Fruit fly (Drosophila melanogaster) whole organism, embryonic: ENCODE data around the gene Ugt35E2.

Source experiments
- ATbp ChIP-seq: fragments of 200-800 bp; sonication (Bioruptor generic); optimal IDR thresholded peaks from 2 replicates; lab custom pipeline; 2017; ENCODE audit warnings: missing biosample characterization, mild to moderate bottlenecking, missing genetic modification characterization, missing genetic modification reagents
- CG10147 ChIP-seq: fragments of 200-800 bp; sonication (Bioruptor generic); optimal IDR thresholded peaks from 2 replicates; lab custom pipeline; 2019; ENCODE audit warnings: missing biosample characterization, mild to moderate bottlenecking, missing genetic modification characterization, moderate library complexity
- CG10321 ChIP-seq: fragments of 200-800 bp; sonication (Bioruptor generic); IDR thresholded peaks from 2 replicates; pipeline ENCODE4 v1.3.6; 2022; ENCODE audit warnings: missing biosample characterization, missing genetic modification characterization
- CG10565 ChIP-seq: fragments of 200-800 bp; sonication (Bioruptor generic); optimal IDR thresholded peaks from 3 replicates; lab custom pipeline; 2016; ENCODE audit warnings: missing biosample characterization, mild to moderate bottlenecking, missing genetic modification characterization
- CG1233 ChIP-seq: fragments of 200-800 bp; sonication (Bioruptor generic); optimal IDR thresholded peaks from 4 replicates; lab custom pipeline; 2018; ENCODE audit warnings: missing biosample characterization, mild to moderate bottlenecking, missing genetic modification characterization
- CG12391 ChIP-seq: fragments of 200-800 bp; sonication (Bioruptor generic); optimal IDR thresholded peaks from 3 replicates; lab custom pipeline; 2018; ENCODE audit warnings: missing biosample characterization, mild to moderate bottlenecking, missing genetic modification characterization, moderate library complexity
- CG12744 ChIP-seq: fragments of 200-800 bp; sonication (Bioruptor generic); optimal IDR thresholded peaks from 2 replicates; lab custom pipeline; 2016; ENCODE audit warnings: missing biosample characterization, missing genetic modification characterization
- CG30020 ChIP-seq: fragments of 200-800 bp; optimal IDR thresholded peaks from 2 replicates; lab custom pipeline; 2019; ENCODE audit warnings: missing biosample characterization, mild to moderate bottlenecking, missing genetic modification characterization, moderate library complexity
- CG30431 ChIP-seq: fragments of 200-800 bp; sonication (Bioruptor generic); optimal IDR thresholded peaks from 2 replicates; lab custom pipeline; 2017; ENCODE audit warnings: missing biosample characterization, missing genetic modification characterization
- CG32767 ChIP-seq: fragments of 200-800 bp; sonication (Bioruptor generic); IDR thresholded peaks from 2 replicates; pipeline ENCODE4 v1.3.6; 2022; ENCODE audit warnings: missing biosample characterization, missing genetic modification characterization
- CG4854 ChIP-seq: fragments of 200-800 bp; sonication (Bioruptor generic); optimal IDR thresholded peaks from 2 replicates; lab custom pipeline; 2016; ENCODE audit warnings: missing biosample characterization, missing genetic modification characterization, inconsistent platforms
- CG6654 ChIP-seq: fragments of 200-800 bp; sonication (Bioruptor generic); optimal IDR thresholded peaks from 2 replicates; lab custom pipeline; 2017; ENCODE audit warnings: missing biosample characterization, mild to moderate bottlenecking, missing genetic modification characterization
- CG6683 ChIP-seq: fragments of 200-800 bp; sonication (Bioruptor generic); optimal IDR thresholded peaks from 2 replicates; lab custom pipeline; 2017; ENCODE audit warnings: missing biosample characterization, mild to moderate bottlenecking, missing genetic modification characterization, missing genetic modification reagents
- CG6791 ChIP-seq: fragments of 200-800 bp; sonication (Bioruptor generic); IDR thresholded peaks from 3 replicates; pipeline ENCODE4 v1.3.6; 2022; ENCODE audit warnings: missing biosample characterization, missing genetic modification characterization; ENCODE audit not compliant: partially characterized antibody
- CG6813 ChIP-seq: fragments of 200-800 bp; sonication (Bioruptor generic); optimal IDR thresholded peaks from 2 replicates; lab custom pipeline; 2017; ENCODE audit warnings: missing biosample characterization, missing genetic modification characterization, mild to moderate bottlenecking, moderate library complexity, missing genetic modification reagents
- CG8924 ChIP-seq: fragments of 200-800 bp; optimal IDR thresholded peaks from 3 replicates; lab custom pipeline; 2019; ENCODE audit warnings: missing biosample characterization, mild to moderate bottlenecking, missing genetic modification characterization, moderate library complexity
- CG9932 ChIP-seq: fragments of 200-800 bp; sonication (Bioruptor generic); IDR thresholded peaks from 2 replicates; pipeline ENCODE4 v1.3.6; 2022; ENCODE audit warnings: missing biosample characterization, missing genetic modification characterization
- CHES-1-like ChIP-seq: fragments of 200-800 bp; sonication (Bioruptor generic); optimal IDR thresholded peaks from 2 replicates; lab custom pipeline; 2016; ENCODE audit warnings: missing biosample characterization, missing genetic modification characterization
- CrebB ChIP-seq: fragments of 200-800 bp; sonication (Bioruptor generic); optimal IDR thresholded peaks from 3 replicates; lab custom pipeline; 2018; ENCODE audit warnings: missing biosample characterization, mild to moderate bottlenecking, missing genetic modification characterization
- Hsf ChIP-seq: fragments of 200-800 bp; sonication (Bioruptor generic); optimal IDR thresholded peaks from 3 replicates; lab custom pipeline; 2016; ENCODE audit warnings: missing biosample characterization, missing genetic modification characterization
- MESR4 ChIP-seq: fragments of 200-800 bp; sonication (Bioruptor generic); optimal IDR thresholded peaks from 2 replicates; lab custom pipeline; 2018; ENCODE audit warnings: missing biosample characterization, mild to moderate bottlenecking, missing genetic modification characterization, moderate library complexity
- Nf-YA ChIP-seq: fragments of 200-800 bp; sonication (Bioruptor generic); IDR thresholded peaks from 2 replicates; pipeline ENCODE4 v1.3.6; 2022; ENCODE audit warnings: missing biosample characterization, missing genetic modification characterization
- Scr ChIP-seq: fragments of 200-800 bp; sonication (Bioruptor generic); IDR thresholded peaks from 2 replicates; pipeline ENCODE4 v1.3.6; 2022; ENCODE audit warnings: missing biosample characterization, missing genetic modification characterization; ENCODE audit not compliant: partially characterized antibody
- Stat92E ChIP-seq, 3 experiments: fragments of >200 bp in 2 of 3; fragments of 200-800 bp in 1 of 3; sonication (Bioruptor generic) in 1 of 3; optimal IDR thresholded peaks; 2 replicates each; lab custom pipeline; 2017 to 2019; ENCODE audit warnings: missing biosample characterization in 3 of 3, missing genetic modification characterization in 3 of 3, mild to moderate bottlenecking in 1 of 3, moderate library complexity in 1 of 3
- Tbp ChIP-seq: fragments of >200 bp; optimal IDR thresholded peaks from 2 replicates; lab custom pipeline; 2018; ENCODE audit warnings: missing biosample characterization, missing genetic modification characterization
- ara ChIP-seq: fragments of 200-800 bp; sonication (Bioruptor generic); IDR thresholded peaks from 2 replicates; pipeline ENCODE4 v1.3.6; 2022; ENCODE audit warnings: missing biosample characterization, missing genetic modification characterization
- ato ChIP-seq: fragments of 200-800 bp; sonication (Bioruptor generic); IDR thresholded peaks from 2 replicates; pipeline ENCODE4 v1.3.6; 2022; ENCODE audit warnings: missing biosample characterization, missing genetic modification characterization; ENCODE audit not compliant: partially characterized antibody
- br ChIP-seq: fragments of >200 bp; optimal IDR thresholded peaks from 2 replicates; lab custom pipeline; 2017
- btn ChIP-seq: fragments of 200-800 bp; sonication (Bioruptor generic); optimal IDR thresholded peaks from 2 replicates; lab custom pipeline; 2016; ENCODE audit warnings: missing biosample characterization, missing genetic modification characterization
- chinmo ChIP-seq: fragments of 200-800 bp; sonication (Bioruptor generic); IDR thresholded peaks from 4 replicates; pipeline ENCODE4 v1.3.6; 2022; ENCODE audit warnings: missing biosample characterization, missing genetic modification characterization; ENCODE audit not compliant: partially characterized antibody
- emc ChIP-seq: fragments of 200-800 bp; sonication (Bioruptor generic); optimal IDR thresholded peaks from 2 replicates; lab custom pipeline; 2016; ENCODE audit warnings: missing biosample characterization, missing genetic modification characterization
- esg ChIP-seq: fragments of 200-800 bp; sonication (Bioruptor generic); conservative IDR thresholded peaks from 2 replicates; pipeline ENCODE4 v1.3.6; 2022; ENCODE audit warnings: missing biosample characterization, missing genetic modification characterization
- gcm2 ChIP-seq: fragments of 200-800 bp; sonication (Bioruptor generic); optimal IDR thresholded peaks from 2 replicates; lab custom pipeline; 2016; ENCODE audit warnings: missing biosample characterization, missing genetic modification characterization
- gsb ChIP-seq: fragments of 200-800 bp; sonication (Bioruptor generic); IDR thresholded peaks from 2 replicates; pipeline ENCODE4 v1.3.6; 2022; ENCODE audit warnings: missing biosample characterization, missing genetic modification characterization
- gsb-n ChIP-seq: fragments of 200-800 bp; sonication (Bioruptor generic); optimal IDR thresholded peaks from 3 replicates; lab custom pipeline; 2018; ENCODE audit warnings: missing biosample characterization, mild to moderate bottlenecking, missing genetic modification characterization
- h ChIP-seq: fragments of >200 bp; optimal IDR thresholded peaks from 2 replicates; lab custom pipeline; 2017
- hth ChIP-seq: fragments of >200 bp; optimal IDR thresholded peaks from 2 replicates; lab custom pipeline; 2017; ENCODE audit warnings: inconsistent platforms
- jigr1 ChIP-seq: fragments of 200-800 bp; sonication (Bioruptor generic); IDR thresholded peaks from 3 replicates; pipeline ENCODE4 v1.3.6; 2022; ENCODE audit warnings: missing biosample characterization, missing genetic modification characterization
- ken ChIP-seq: fragments of 200-800 bp; sonication (Bioruptor generic); IDR thresholded peaks from 3 replicates; pipeline ENCODE4 v1.3.6; 2022; ENCODE audit warnings: missing biosample characterization, missing genetic modification characterization
- lab ChIP-seq: fragments of 200-800 bp; sonication (Bioruptor generic); optimal IDR thresholded peaks from 3 replicates; lab custom pipeline; 2017; ENCODE audit warnings: missing biosample characterization, missing genetic modification characterization, mild to moderate bottlenecking, moderate library complexity, missing genetic modification reagents
- mld ChIP-seq: fragments of 200-800 bp; sonication (Bioruptor generic); IDR thresholded peaks from 3 replicates; pipeline ENCODE4 v1.3.6; 2022; ENCODE audit warnings: missing biosample characterization, missing genetic modification characterization; ENCODE audit not compliant: partially characterized antibody
- nau ChIP-seq: fragments of 200-800 bp; sonication (Bioruptor generic); optimal IDR thresholded peaks from 3 replicates; lab custom pipeline; 2017; ENCODE audit warnings: missing biosample characterization, mild to moderate bottlenecking, missing genetic modification characterization, missing genetic modification reagents
- pzg ChIP-seq: fragments of 200-800 bp; sonication (Bioruptor generic); optimal IDR thresholded peaks from 3 replicates; lab custom pipeline; 2018; ENCODE audit warnings: missing biosample characterization, mild to moderate bottlenecking, missing genetic modification characterization, moderate library complexity
- ranshi ChIP-seq: fragments of 200-800 bp; sonication (Bioruptor generic); IDR thresholded peaks from 2 replicates; pipeline ENCODE4 v1.3.6; 2022; ENCODE audit warnings: missing biosample characterization, missing genetic modification characterization
- repo ChIP-seq: fragments of 200-800 bp; sonication (Bioruptor generic); optimal IDR thresholded peaks from 2 replicates; lab custom pipeline; 2016; ENCODE audit warnings: missing biosample characterization, missing genetic modification characterization
- sna ChIP-seq: fragments of 200-800 bp; sonication (Bioruptor generic); IDR thresholded peaks from 2 replicates; pipeline ENCODE4 v1.3.6; 2022; ENCODE audit warnings: missing biosample characterization, missing genetic modification characterization; ENCODE audit not compliant: partially characterized antibody
- so ChIP-seq: fragments of 200-800 bp; sonication (Bioruptor generic); IDR thresholded peaks from 3 replicates; pipeline ENCODE4 v1.3.6; 2022; ENCODE audit warnings: missing biosample characterization, missing genetic modification characterization
- sqz ChIP-seq: fragments of 200-800 bp; sonication (Bioruptor generic); optimal IDR thresholded peaks from 3 replicates; lab custom pipeline; 2018; ENCODE audit warnings: missing biosample characterization, mild to moderate bottlenecking, missing genetic modification characterization
- usp ChIP-seq: fragments of >200 bp; optimal IDR thresholded peaks from 2 replicates; lab custom pipeline; 2017; ENCODE audit warnings: missing biosample characterization, missing genetic modification characterization
- vnd ChIP-seq: fragments of 200-800 bp; sonication (Bioruptor generic); IDR thresholded peaks from 3 replicates; pipeline ENCODE4 v1.3.6; 2022; ENCODE audit warnings: missing biosample characterization, missing genetic modification characterization; ENCODE audit not compliant: partially characterized antibody
- vvl ChIP-seq: fragments of 200-800 bp; sonication (Bioruptor generic); IDR thresholded peaks from 2 replicates; pipeline ENCODE4 v1.3.6; 2022; ENCODE audit warnings: missing biosample characterization, missing genetic modification characterization
- zfh2 ChIP-seq: fragments of 200-800 bp; sonication (Bioruptor generic); optimal IDR thresholded peaks from 2 replicates; lab custom pipeline; 2016; ENCODE audit warnings: missing biosample characterization, missing genetic modification characterization

Ugt35E2 gene

dm6 chr3R:11178300-11178699 is 10.5 kb upstream of the Ugt35E2 start (continued):
- TF ChIP-seq mld (GFP tag; lab: Robert Waterston, UW): no peak
- TF ChIP-seq lab (GFP tag; lab: Kevin White, UChicago): peak; percentile 72
- TF ChIP-seq zfh2 (GFP tag; lab: Kevin White, UChicago): no peak
- no peak for TF ChIP-seq btn (GFP tag; lab: Kevin White, UChicago)
- TF ChIP-seq usp (GFP tag; lab: Kevin White, UChicago): no peak
- TF ChIP-seq Hsf (GFP tag; lab: Kevin White, UChicago): no peak
- TF ChIP-seq ara (GFP tag; lab: Robert Waterston, UW): no peak
- TF ChIP-seq sqz: no peak
- TF ChIP-seq CG4854 (GFP tag; lab: Kevin White, UChicago): no peak
- no peak for TF ChIP-seq gcm2
- TF ChIP-seq CG10147 (GFP tag; lab: Kevin White, UChicago): no peak
- TF ChIP-seq CG6813 (GFP tag; lab: Kevin White, UChicago): peak; percentile 23
- TF ChIP-seq CG9932 (GFP tag; lab: Robert Waterston, UW): no peak
- TF ChIP-seq vvl (GFP tag; lab: Robert Waterston, UW): no peak; the same call in 1 of the 2 replicates
- no peak for TF ChIP-seq CHES-1-like (GFP tag; lab: Kevin White, UChicago)
- no peak for TF ChIP-seq CG6791 (GFP tag; lab: Robert Waterston, UW)
- no peak for TF ChIP-seq Nf-YA
- no peak for TF ChIP-seq Stat92E (GFP tag; optimal IDR thresholded peaks at IDR 0.05; lab: Kevin White, UChicago)
- TF ChIP-seq CG30431 (GFP tag; lab: Kevin White, UChicago): no peak
- no peak for TF ChIP-seq ato (GFP tag; lab: Robert Waterston, UW)
- TF ChIP-seq gsb-n (tag; lab: Kevin White, UChicago): no peak
- no peak for TF ChIP-seq CG8924
- no peak for TF ChIP-seq pzg (GFP tag; lab: Kevin White, UChicago)
- TF ChIP-seq CG12391: no peak
- TF ChIP-seq h: no peak
- no peak for TF ChIP-seq emc (GFP tag; lab: Kevin White, UChicago)
- peak; percentile 27 for TF ChIP-seq CG1233 (GFP tag; lab: Kevin White, UChicago)
- TF ChIP-seq CrebB: no peak
- TF ChIP-seq Scr: no peak
- 0 out of 3 replicates have a peak, but pooled peaks have one; percentile 17 for TF ChIP-seq so (GFP tag; lab: Robert Waterston, UW)
- TF ChIP-seq gsb: no peak
- TF ChIP-seq chinmo: no peak
- TF ChIP-seq CG6654 (GFP tag; lab: Kevin White, UChicago): no peak
- no peak for TF ChIP-seq CG6683 (GFP tag; lab: Kevin White, UChicago)
- TF ChIP-seq sna (GFP tag; lab: Robert Waterston, UW): no peak
- TF ChIP-seq MESR4: no peak
- TF ChIP-seq CG32767 (GFP tag; lab: Robert Waterston, UW): no peak
- no peak for TF ChIP-seq esg (GFP tag; lab: Robert Waterston, UW)
- TF ChIP-seq ranshi (GFP tag; lab: Robert Waterston, UW): no peak
- TF ChIP-seq vnd (GFP tag; lab: Robert Waterston, UW): no peak
- TF ChIP-seq hth: no peak
- TF ChIP-seq jigr1 (GFP tag; lab: Robert Waterston, UW): no peak
- no peak for TF ChIP-seq ATbp (GFP tag; lab: Kevin White, UChicago)
- TF ChIP-seq repo (GFP tag; lab: Kevin White, UChicago): no peak
- no peak for TF ChIP-seq Tbp (GFP tag; lab: Kevin White, UChicago)
- TF ChIP-seq br: no peak
- no peak for TF ChIP-seq CG10321 (GFP tag; lab: Robert Waterston, UW)
- TF ChIP-seq CG12744 (GFP tag; lab: Kevin White, UChicago): no peak
- TF ChIP-seq CG30020 (tag; lab: Kevin White, UChicago): no peak
- no peak for TF ChIP-seq nau (GFP tag; lab: Kevin White, UChicago)
- no peak for TF ChIP-seq ken (GFP tag; lab: Robert Waterston, UW)
- no peak for TF ChIP-seq CG10565 (GFP tag; lab: Kevin White, UChicago)
